Fruit fly (Drosophila melanogaster): ENCODE data around the gene milt.

Gene milt

DNA sequence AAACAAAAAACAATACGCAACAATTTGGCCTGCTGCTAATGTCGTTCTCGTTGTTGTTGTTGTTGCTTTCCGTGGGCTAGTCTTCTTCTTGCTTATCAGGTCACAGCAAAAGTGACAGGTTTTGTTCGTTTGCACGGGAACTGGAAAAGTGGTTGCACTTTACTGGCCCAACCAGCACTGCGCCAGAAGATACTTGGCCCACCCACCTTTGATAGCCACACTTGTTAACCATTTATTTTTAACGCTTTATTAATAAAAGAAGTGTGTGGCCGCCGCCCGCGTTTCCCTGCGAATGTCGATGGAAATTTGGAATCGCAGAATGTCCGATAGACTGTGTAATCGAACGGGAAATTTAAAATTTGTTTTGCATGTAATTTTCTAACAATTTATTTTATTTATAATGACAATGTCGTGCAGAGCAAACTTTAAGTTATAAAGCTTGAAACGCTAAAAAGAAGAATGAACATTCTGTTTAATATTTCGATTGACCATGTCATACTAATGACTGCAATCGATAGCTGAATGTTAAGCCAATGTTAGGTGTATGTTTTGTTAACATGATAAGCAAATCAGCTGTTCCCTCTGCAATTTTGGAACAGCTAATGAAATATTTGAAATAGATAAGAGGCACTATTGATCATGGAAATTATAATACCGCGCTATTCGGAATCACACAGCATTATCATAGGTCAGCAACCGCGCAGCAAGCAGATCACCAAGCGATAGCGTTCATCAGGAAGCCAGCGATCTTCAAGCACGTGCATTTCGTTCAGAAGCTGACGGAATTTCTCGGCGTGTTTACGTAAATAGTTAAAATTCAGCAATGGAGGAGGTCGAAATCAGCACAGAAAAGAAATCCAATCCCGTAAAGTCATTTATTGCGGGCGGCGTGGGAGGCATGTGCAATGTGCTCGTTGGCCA lies 10.4 kb upstream of the milt start, which contains the start of the genes CG31908 and MME1 (continued):
- TF ChIP-seq ranshi (GFP tag; IDR thresholded peaks at IDR 0.05) (0 out of 2 replicates have a peak, but pooled peaks have one; percentile 28), CG2199 (GFP tag; IDR thresholded peaks at IDR 0.05) (no peak), CG30403 (GFP tag; optimal IDR thresholded peaks at IDR 0.05) (peak; percentile 36), lab (GFP tag; optimal IDR thresholded peaks at IDR 0.05) (peak; percentile 20), hb (GFP tag; IDR thresholded peaks at IDR 0.05; ENCODE audit: partially characterized antibody) (peak; percentile 66; the same call in 1 of the 3 replicates), Doc3 (GFP tag; IDR thresholded peaks at IDR 0.05; ENCODE audit: partially characterized antibody) (peak; percentile 79), Dad (GFP tag; optimal IDR thresholded peaks at IDR 0.05) (peak; percentile 6), CG1832 (GFP tag; optimal IDR thresholded peaks at IDR 0.05) (no peak), CG4820 (GFP tag; optimal IDR thresholded peaks at IDR 0.05) (no peak), mld (GFP tag; IDR thresholded peaks at IDR 0.05; ENCODE audit: partially characterized antibody) (no peak; the same call in 2 of the 3 replicates), Sry-δ (GFP tag; optimal IDR thresholded peaks at IDR 0.05) (peak; percentile 56), CG3847 (GFP tag; IDR thresholded peaks at IDR 0.05) (no peak), CG4854 (GFP tag; optimal IDR thresholded peaks at IDR 0.05) (peak; percentile 10), CG4617 (GFP tag; optimal IDR thresholded peaks at IDR 0.05; ENCODE audit: borderline replicate concordance) (peak; percentile 98), Dip3 (GFP tag; optimal IDR thresholded peaks at IDR 0.05) (peak; percentile 43), bab2 (GFP tag; optimal IDR thresholded peaks at IDR 0.05) (peak; percentile 30), Dip2 (GFP tag; IDR thresholded peaks at IDR 0.05) (no peak), chif (GFP tag; optimal IDR thresholded peaks at IDR 0.05) (no peak), tup (GFP tag; optimal IDR thresholded peaks at IDR 0.05) (no peak), caup (GFP tag; optimal IDR thresholded peaks at IDR 0.05; ENCODE audit: severe bottlenecking) (no peak), fu2 (GFP tag; optimal IDR thresholded peaks at IDR 0.05) (peak; percentile 39), her (GFP tag; optimal IDR thresholded peaks at IDR 0.05) (peak; percentile 4), MBD-R2 (GFP tag; IDR thresholded peaks at IDR 0.05) (peak; percentile 57), CG11560 (tag; IDR thresholded peaks at IDR 0.05) (no peak), onecut (GFP tag; IDR thresholded peaks at IDR 0.05) (no peak), CG3407 (GFP tag; optimal IDR thresholded peaks at IDR 0.05) (no peak), cwo (GFP tag; optimal IDR thresholded peaks at IDR 0.05) (peak; percentile 67), chinmo (GFP tag; IDR thresholded peaks at IDR 0.05; ENCODE audit: partially characterized antibody) (0 out of 4 replicates have a peak, but pooled peaks have one; percentile 52), CG13287 (GFP tag; IDR thresholded peaks at IDR 0.05; ENCODE audit: partially characterized antibody) (peak; percentile 85), ara (GFP tag; IDR thresholded peaks at IDR 0.05) (no peak), sug (tag; optimal IDR thresholded peaks at IDR 0.05) (no peak), CG12659 (GFP tag; optimal IDR thresholded peaks at IDR 0.05) (peak; percentile 56), dpn (GFP tag; optimal IDR thresholded peaks at IDR 0.05) (peak; percentile 31 to 41), CG16813 (GFP tag; IDR thresholded peaks at IDR 0.05; ENCODE audit: partially characterized antibody) (peak; percentile 75), CG17361 (GFP tag; IDR thresholded peaks at IDR 0.05) (0 out of 3 replicates have a peak, but pooled peaks have one; percentile 21), mam (GFP tag; optimal IDR thresholded peaks at IDR 0.05) (peak; percentile 30), Dref (GFP tag; IDR thresholded peaks at IDR 0.05) (peak; percentile 70), Taf1 (GFP tag; IDR thresholded peaks at IDR 0.05) (no peak), Opbp (GFP tag; IDR thresholded peaks at IDR 0.05; ENCODE audit: partially characterized antibody) (peak; percentile 43; the same call in 2 of the 3 replicates), exex (tag; optimal IDR thresholded peaks at IDR 0.05) (peak; percentile 26), CG1647 (GFP tag; optimal IDR thresholded peaks at IDR 0.05) (peak; percentile 21), tna (GFP tag; IDR thresholded peaks at IDR 0.05; ENCODE audit: partially characterized antibody) (peak; percentile 75), NfI (GFP tag; optimal IDR thresholded peaks at IDR 0.05) (peak; percentile 14), CG10147 (GFP tag; optimal IDR thresholded peaks at IDR 0.05) (no peak), ftz-f1 (GFP tag; optimal IDR thresholded peaks at IDR 0.05) (no peak), HLH54F (GFP tag; optimal IDR thresholded peaks at IDR 0.05) (peak; percentile 36), pho (GFP tag; optimal IDR thresholded peaks at IDR 0.05) (peak; percentile 52)
